Fruit fly (Drosophila melanogaster) whole organism, wandering third instar larva: ENCODE data around the gene CAH2.

Experiments
- Abd-B ChIP-seq: fragments of >200 bp; optimal IDR thresholded peaks from 2 replicates; lab custom pipeline; 2017; ENCODE audit warnings: missing biosample characterization, missing genetic modification characterization
- GATAd ChIP-seq: sonication (Bioruptor generic); optimal IDR thresholded peaks from 2 replicates; lab custom pipeline; 2016; ENCODE audit warnings: missing biosample characterization, missing genetic modification characterization
- HLH106 ChIP-seq: fragments of 200-800 bp; optimal IDR thresholded peaks from 3 replicates; lab custom pipeline; 2019; ENCODE audit warnings: missing biosample characterization, mild to moderate bottlenecking, missing genetic modification characterization, moderate library complexity
- Hnf4 ChIP-seq: fragments of 200-800 bp; sonication (Bioruptor generic); optimal IDR thresholded peaks from 2 replicates; lab custom pipeline; 2016; ENCODE audit warnings: missing biosample characterization, mild to moderate bottlenecking, missing genetic modification characterization
- Hr78 ChIP-seq: fragments of >200 bp; optimal IDR thresholded peaks from 2 replicates; lab custom pipeline; 2017; ENCODE audit warnings: missing biosample characterization, missing genetic modification characterization
- N ChIP-seq: fragments of >200 bp; optimal IDR thresholded peaks from 2 replicates; lab custom pipeline; 2018; ENCODE audit warnings: missing biosample characterization, missing external identifiers, missing genetic modification characterization
- Vsx2 ChIP-seq: fragments of 200-300, 225-300 bp; sonication (Bioruptor generic); optimal IDR thresholded peaks from 2 replicates; lab custom pipeline; 2018; ENCODE audit warnings: missing biosample characterization, missing genetic modification characterization; ENCODE audit not compliant: partially characterized antibody
- brk ChIP-seq: fragments of 200-800 bp; sonication (Bioruptor generic); optimal IDR thresholded peaks from 2 replicates; lab custom pipeline; 2016; ENCODE audit warnings: missing biosample characterization, mild to moderate bottlenecking, missing genetic modification characterization
- h ChIP-seq: fragments of 200-800 bp; sonication (Bioruptor generic); optimal IDR thresholded peaks from 3 replicates; lab custom pipeline; 2016; ENCODE audit warnings: missing biosample characterization, mild to moderate bottlenecking, missing genetic modification characterization
- pan ChIP-seq: fragments of >200 bp; optimal IDR thresholded peaks from 2 replicates; lab custom pipeline; 2017
- tai ChIP-seq: sonication (Bioruptor generic); optimal IDR thresholded peaks from 2 replicates; lab custom pipeline; 2016; ENCODE audit warnings: missing biosample characterization, missing genetic modification characterization

- TF ChIP-seq Abd-B (GFP tag; lab: Kevin White, UChicago) (no peak), N (no peak), pan (lab: Kevin White, UChicago) (no peak), GATAd (GFP tag; lab: Kevin White, UChicago) (no peak), Hr78 (GFP tag; lab: Kevin White, UChicago) (no peak), tai (GFP tag; lab: Kevin White, UChicago) (no peak), HLH106 (tag; lab: Kevin White, UChicago) (no peak), brk (GFP tag; lab: Kevin White, UChicago) (no peak), Hnf4 (GFP tag; lab: Kevin White, UChicago) (no peak), Vsx2 (GFP tag; lab: Kevin White, UChicago) (no peak), h (no peak)
Observed at dm6 chr3L:12178847-12179437, 1.5 kb downstream of the CAH2 start.
